Worm (Caenorhabditis elegans) whole organism, early embryonic: Measurements from ENCODE around the gene H11E01.3.

Experiments
- ceh-36 ChIP-seq: sonication (generic microtip); optimal IDR thresholded peaks from 2 replicates; lab custom pipeline; 2016; ENCODE audit warnings: missing genetic modification characterization, inconsistent platforms, missing compliant biosample characterization
- flt-1 ChIP-seq: fragments of 200-800 bp; sonication (Bioruptor generic); IDR thresholded peaks from 2 replicates; pipeline ENCODE4 v1.3.6; 2022; ENCODE audit warnings: missing genetic modification characterization, missing compliant biosample characterization
- hmbx-1 ChIP-seq: sonication (generic microtip); optimal IDR thresholded peaks from 2 replicates; lab custom pipeline; 2016; ENCODE audit warnings: mild to moderate bottlenecking, missing genetic modification characterization, missing compliant biosample characterization
- pes-1 ChIP-seq: fragments of 200-800 bp; sonication (Bioruptor generic); IDR thresholded peaks from 2 replicates; pipeline ENCODE4 v1.3.6; 2022; ENCODE audit warnings: missing genetic modification reagents, missing genetic modification characterization, missing compliant biosample characterization

DNA sequence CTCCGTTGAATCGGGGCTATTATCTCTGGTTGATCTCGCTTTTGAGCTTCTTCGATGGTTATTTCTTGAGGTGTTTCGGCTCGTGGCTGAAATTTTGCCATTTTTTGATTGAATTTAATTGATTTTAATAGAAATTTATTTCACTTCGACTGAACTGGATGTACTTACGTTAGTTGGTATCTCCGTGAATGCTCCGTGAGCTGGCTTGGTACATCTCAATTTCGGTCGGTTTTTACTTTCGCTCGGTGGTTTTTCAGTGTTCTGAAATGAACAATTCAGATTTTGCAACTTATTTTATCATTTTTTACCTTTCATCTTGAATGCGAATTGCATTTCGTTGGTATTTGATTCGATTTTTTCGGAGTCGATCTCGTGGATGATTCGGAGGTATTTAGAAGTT, 60.2 kb downstream of the H11E01.3 start, which contains the start of gene R09H3.2:
- TF ChIP-seq ceh-36 (tag; lab: Kevin White, UChicago) = no peak
- no peak for TF ChIP-seq pes-1 (GFP tag; lab: Robert Waterston, UW)
- TF ChIP-seq flt-1 (GFP tag; lab: Robert Waterston, UW) = no peak
- TF ChIP-seq hmbx-1 (tag; lab: Kevin White, UChicago) = no peak
